Fruit fly (Drosophila melanogaster): ENCODE measurements around the gene sn.

sn gene

DNA sequence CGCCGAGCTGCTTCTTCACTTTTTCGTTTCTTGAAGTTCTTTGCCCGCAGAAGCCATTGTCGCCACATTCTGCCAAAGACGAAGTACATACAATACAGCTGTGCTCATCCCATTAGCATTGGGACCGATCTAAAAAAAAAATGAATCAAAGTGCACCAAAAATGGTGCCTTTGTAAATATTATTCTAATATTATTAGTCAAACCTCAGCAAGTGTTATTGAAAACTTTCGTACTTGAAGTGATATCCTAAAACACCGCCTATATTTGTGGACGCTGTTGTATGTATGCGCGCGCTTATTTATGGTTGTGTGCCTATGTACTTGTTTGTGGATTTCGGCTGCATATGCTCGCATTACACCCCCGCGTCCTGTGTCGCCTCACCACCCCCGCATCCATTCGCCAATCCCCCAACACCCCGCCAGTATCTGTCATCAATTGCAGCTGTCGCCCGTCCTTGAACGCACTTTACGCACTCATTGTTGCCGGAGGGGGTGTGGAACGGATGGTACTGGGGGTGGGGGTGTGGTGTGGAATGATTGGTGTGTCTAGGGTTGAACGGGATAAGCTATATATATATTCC, 8.6 kb downstream of the sn start (continued):
- TF ChIP-seq Fer2 (tag; optimal IDR thresholded peaks at IDR 0.05) (peak; percentile 49), CG17912 (GFP tag; optimal IDR thresholded peaks at IDR 0.05) (no peak), CG18262 (tag; optimal IDR thresholded peaks at IDR 0.05) (peak; percentile 88), pho (GFP tag; optimal IDR thresholded peaks at IDR 0.05) (no peak), ac (GFP tag; optimal IDR thresholded peaks at IDR 0.05) (peak; percentile 12), pnt (GFP tag; optimal IDR thresholded peaks at IDR 0.05) (peak; percentile 64), CG12071 (GFP tag; optimal IDR thresholded peaks at IDR 0.05) (peak; percentile 88)

- no peak for TF ChIP-seq CG1529 (GFP tag; optimal IDR thresholded peaks at IDR 0.05)
- TF ChIP-seq Blimp-1 (GFP tag; optimal IDR thresholded peaks at IDR 0.05) = peak; percentile 69
- no peak for TF ChIP-seq Max (GFP tag; optimal IDR thresholded peaks at IDR 0.05)
- no peak for TF ChIP-seq Lim3 (GFP tag; IDR thresholded peaks at IDR 0.05)
- peak; percentile 53 for TF ChIP-seq kni (GFP tag; optimal IDR thresholded peaks at IDR 0.05)
- TF ChIP-seq fd96Cb (tag; optimal IDR thresholded peaks at IDR 0.05) = no peak
- TF ChIP-seq vvl (GFP tag; IDR thresholded peaks at IDR 0.05) = peak; percentile 16; the same call in 1 of the 2 replicates
- TF ChIP-seq crol (GFP tag; IDR thresholded peaks at IDR 0.05) = peak; percentile 79
- no peak for TF ChIP-seq vnd (GFP tag; IDR thresholded peaks at IDR 0.05; ENCODE audit: partially characterized antibody)
- peak; percentile 86 for TF ChIP-seq nom (GFP tag; optimal IDR thresholded peaks at IDR 0.05)
- no peak for TF ChIP-seq Doc2 (GFP tag; IDR thresholded peaks at IDR 0.05)
- TF ChIP-seq Dek (tag; optimal IDR thresholded peaks at IDR 0.05) = no peak
These were observed 9.6 kb downstream of the sn start for dm6 chrX:7973325-7973954.

DNA sequence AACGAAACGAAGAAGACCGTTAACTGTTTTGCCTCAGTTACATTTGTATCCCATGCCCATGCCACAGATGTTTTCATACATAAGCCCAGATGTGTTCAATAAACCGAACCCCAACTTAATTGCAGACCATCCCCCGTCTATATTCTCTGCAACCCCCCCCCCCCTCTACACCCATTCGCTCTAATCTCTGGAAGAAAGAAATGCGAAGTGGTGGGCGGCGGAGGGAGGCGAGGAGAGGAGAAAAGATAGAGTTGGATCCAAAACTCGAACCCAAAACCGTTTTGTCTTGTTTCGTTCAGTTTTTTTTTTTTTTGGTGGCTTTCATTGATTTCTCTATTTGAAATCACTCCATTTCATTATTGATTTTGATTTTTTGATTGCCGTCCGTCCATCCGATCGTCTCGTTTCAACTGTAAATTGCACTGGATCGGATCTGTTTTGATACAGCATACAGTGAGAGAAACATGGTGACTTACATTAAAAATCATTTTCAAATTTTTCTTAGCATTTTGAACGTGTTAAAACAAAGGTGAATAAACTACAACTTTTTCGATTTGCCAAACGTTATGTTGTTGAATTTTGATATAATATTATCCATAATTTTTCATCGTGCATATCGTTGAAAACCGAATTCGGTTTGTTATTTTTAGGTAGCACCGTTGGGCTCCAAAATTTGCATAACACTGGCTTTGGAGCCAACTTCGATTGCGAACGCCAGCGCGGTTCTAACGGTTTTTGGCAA, 11.9 kb downstream of the sn start:
- TF ChIP-seq psq (GFP tag; optimal IDR thresholded peaks at IDR 0.05) (no peak), CG42726 (GFP tag; IDR thresholded peaks at IDR 0.05; ENCODE audit: partially characterized antibody) (no peak), fru (optimal IDR thresholded peaks at IDR 0.05) (no peak), ssp (GFP tag; IDR thresholded peaks at IDR 0.05) (0 out of 2 replicates have a peak, but pooled peaks have one; percentile 12), Poxn (GFP tag; IDR thresholded peaks at IDR 0.05) (no peak), Meics (GFP tag; optimal IDR thresholded peaks at IDR 0.05) (no peak), pita (GFP tag; optimal IDR thresholded peaks at IDR 0.05) (no peak), CG3995 (GFP tag; optimal IDR thresholded peaks at IDR 0.05) (no peak), Bgb (GFP tag; IDR thresholded peaks at IDR 0.05; ENCODE audit: partially characterized antibody) (no peak), BtbVII (GFP tag; optimal IDR thresholded peaks at IDR 0.05) (no peak), abd-A (tag; optimal IDR thresholded peaks at IDR 0.05) (no peak), CG18619 (GFP tag; optimal IDR thresholded peaks at IDR 0.05) (no peak), hkb (optimal IDR thresholded peaks at IDR 0.05) (no peak), hkb (GFP tag; IDR thresholded peaks at IDR 0.05) (no peak), CG9876 (GFP tag; optimal IDR thresholded peaks at IDR 0.05) (no peak), Lpt (GFP tag; optimal IDR thresholded peaks at IDR 0.05) (no peak), Kr (GFP tag; optimal IDR thresholded peaks at IDR 0.05) (no peak), Asciz (GFP tag; optimal IDR thresholded peaks at IDR 0.05) (peak; percentile 39), lbe (GFP tag; optimal IDR thresholded peaks at IDR 0.05) (no peak), CG32772 (GFP tag; IDR thresholded peaks at IDR 0.05) (no peak), wor (GFP tag; IDR thresholded peaks at IDR 0.05) (no peak), CG9797 (GFP tag; optimal IDR thresholded peaks at IDR 0.05) (no peak), tin (GFP tag; optimal IDR thresholded peaks at IDR 0.05) (peak; percentile 12), vvl (GFP tag; IDR thresholded peaks at IDR 0.05) (peak; percentile 55; the same call in 1 of the 2 replicates), fd3F (GFP tag; optimal IDR thresholded peaks at IDR 0.05) (no peak), kni (GFP tag; optimal IDR thresholded peaks at IDR 0.05) (no peak), pan (optimal IDR thresholded peaks at IDR 0.05) (no peak), pan (GFP tag; optimal IDR thresholded peaks at IDR 0.05 in 1 of 2, IDR thresholded peaks at IDR 0.05 in 1 of 2) (no peak), CG16813 (GFP tag; IDR thresholded peaks at IDR 0.05; ENCODE audit: partially characterized antibody) (no peak)

Measured in whole organism, embryonic.